Worm (Caenorhabditis elegans): ENCODE data around the gene clec-79.

- TF ChIP-seq nhr-23 (tag; optimal IDR thresholded peaks at IDR 0.05) (no peak), ztf-4 (tag; optimal IDR thresholded peaks at IDR 0.05) (no peak), mdl-1 (tag; optimal IDR thresholded peaks at IDR 0.05) (no peak), ceh-82 (tag; optimal IDR thresholded peaks at IDR 0.05) (no peak), skn-1 (tag; optimal IDR thresholded peaks at IDR 0.05) (no peak), nfya-1 (tag; optimal IDR thresholded peaks at IDR 0.05; ENCODE audit: insufficient read depth) (no peak)
Measured at ce11 chrIV:4009923-4010322, 36.8 kb downstream of the clec-79 start.

Data from whole organism, L3 larva.